Worm (Caenorhabditis elegans) whole organism, L2 larva: ENCODE measurements around the gene K04C2.7.

ENCODE experiments used
- aly-2 ChIP-seq: fragments of 150-350 bp; optimal IDR thresholded peaks from 2 replicates; lab custom pipeline; 2014; ENCODE audit warnings: missing biosample characterization, missing genetic modification characterization
- lin-13 ChIP-seq: fragments of 150-350 bp; optimal IDR thresholded peaks from 2 replicates; lab custom pipeline; 2014; ENCODE audit warnings: missing biosample characterization, missing genetic modification reagents, missing genetic modification characterization
- nhr-11 ChIP-seq: fragments of 150-350 bp; optimal IDR thresholded peaks from 2 replicates; lab custom pipeline; 2014; ENCODE audit warnings: missing biosample characterization, missing genetic modification characterization
- nhr-237 ChIP-seq: fragments of 150-350 bp; optimal IDR thresholded peaks from 2 replicates; lab custom pipeline; 2014; ENCODE audit warnings: missing biosample characterization, missing genetic modification characterization
- nhr-77 ChIP-seq: fragments of 150-350 bp; optimal IDR thresholded peaks from 2 replicates; lab custom pipeline; 2014; ENCODE audit warnings: missing biosample characterization, missing genetic modification characterization
- sem-4 ChIP-seq: fragments of 150-350 bp; optimal IDR thresholded peaks from 2 replicates; lab custom pipeline; 2014; ENCODE audit warnings: missing biosample characterization, missing genetic modification reagents, missing genetic modification characterization
- snpc-4 ChIP-seq: fragments of 150-350 bp; optimal IDR thresholded peaks from 2 replicates; lab custom pipeline; 2014; ENCODE audit warnings: missing biosample characterization, missing genetic modification characterization
- zag-1 ChIP-seq: fragments of 150-350 bp; optimal IDR thresholded peaks from 2 replicates; lab custom pipeline; 2014; ENCODE audit warnings: missing biosample characterization, missing genetic modification characterization
- ztf-1 ChIP-seq: fragments of 200-800 bp; sonication (Bioruptor generic); conservative IDR thresholded peaks from 2 replicates; pipeline ENCODE4 v1.3.6; 2022; ENCODE audit warnings: missing genetic modification characterization, missing compliant biosample characterization

- TF ChIP-seq nhr-11 (tag; lab: Kevin White, UChicago) (no peak), ztf-1 (GFP tag; lab: Robert Waterston, UW) (no peak), nhr-77 (tag; lab: Kevin White, UChicago) (no peak), lin-13 (GFP tag; lab: Kevin White, UChicago) (no peak), zag-1 (no peak), nhr-237 (tag; lab: Kevin White, UChicago) (no peak), aly-2 (tag; lab: Kevin White, UChicago) (no peak), sem-4 (tag; lab: Kevin White, UChicago) (no peak), snpc-4 (tag; lab: Kevin White, UChicago) (no peak)
Measured at ce11 chrIII:6869996-6870395, 10.9 kb upstream of the K04C2.7 start, which contains the start of gene K04C2.8.
